Worm (Caenorhabditis elegans): Measurements from ENCODE around the gene rnp-9.

DNA sequence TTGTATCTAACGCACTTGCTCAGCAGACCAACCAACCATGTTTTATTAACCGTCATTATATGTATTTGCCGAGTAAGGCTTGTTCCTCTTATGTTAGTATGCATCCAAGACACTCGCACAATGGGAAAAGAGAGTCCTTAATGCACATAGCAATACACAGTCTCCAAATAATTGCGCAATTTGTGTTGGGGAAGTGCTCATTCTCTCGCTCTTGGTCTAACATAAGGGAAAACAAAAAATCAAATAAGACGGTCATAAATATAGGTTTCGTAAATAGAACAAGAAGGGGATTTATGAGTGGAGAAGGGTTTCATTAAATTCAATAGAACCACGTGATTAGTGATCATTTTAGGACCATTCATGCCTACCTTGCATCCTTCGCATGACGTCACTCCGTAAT is 36.4 kb downstream of the rnp-9 start:
- TF ChIP-seq nhr-11 (tag; optimal IDR thresholded peaks at IDR 0.05) (no peak), pqm-1 (tag; optimal IDR thresholded peaks at IDR 0.05) (no peak), dpl-1 (GFP tag; optimal IDR thresholded peaks at IDR 0.05) (no peak), blmp-1 (tag; optimal IDR thresholded peaks at IDR 0.05) (no peak), lin-13 (GFP tag; optimal IDR thresholded peaks at IDR 0.05) (no peak), unc-62 (GFP tag; optimal IDR thresholded peaks at IDR 0.05) (no peak)

All from whole organism, L1 larva.